Worm (Caenorhabditis elegans) whole organism, young adult: ENCODE measurements around the gene M70.5.

ENCODE experiments used
- K11D2.4 ChIP-seq: fragments of 200-800 bp; sonication (Bioruptor generic); IDR thresholded peaks from 2 replicates; pipeline ENCODE4 v1.3.6; 2022; ENCODE audit warnings: missing genetic modification reagents, missing genetic modification characterization, missing compliant biosample characterization
- K12H6.12 ChIP-seq: fragments of 200-800 bp; sonication (Bioruptor generic); optimal IDR thresholded peaks from 2 replicates; lab custom pipeline; 2018; ENCODE audit warnings: mild to moderate bottlenecking, missing genetic modification characterization, missing compliant biosample characterization
- Y67H2A.10 ChIP-seq: fragments of 200-800 bp; sonication (Bioruptor generic); conservative IDR thresholded peaks from 2 replicates; pipeline ENCODE4 v1.3.6; 2022; ENCODE audit warnings: missing genetic modification reagents, missing genetic modification characterization, missing compliant biosample characterization
- ZK185.1 ChIP-seq: sonication (generic microtip); optimal IDR thresholded peaks from 2 replicates; lab custom pipeline; 2016; ENCODE audit warnings: mild to moderate bottlenecking, missing genetic modification characterization, missing compliant biosample characterization; ENCODE audit not compliant: poor library complexity, severe bottlenecking
- akir-1 ChIP-seq: fragments of 200-800 bp; sonication (Bioruptor generic); optimal IDR thresholded peaks from 2 replicates; lab custom pipeline; 2018; ENCODE audit warnings: mild to moderate bottlenecking, missing genetic modification characterization, moderate library complexity, missing compliant biosample characterization
- ama-1 ChIP-seq, 3 experiments: fragments of 150-350 bp in 1 of 3; sonication (generic microtip) in 2 of 3; optimal IDR thresholded peaks; 2 replicates each; lab custom pipeline; 2014 to 2018; ENCODE audit warnings: missing biosample characterization in 2 of 3, missing genetic modification characterization in 2 of 3, missing genetic modification reagents in 2 of 3
- athp-1 ChIP-seq: sonication (generic microtip); optimal IDR thresholded peaks from 2 replicates; lab custom pipeline; 2017; ENCODE audit warnings: mild to moderate bottlenecking, missing genetic modification characterization, missing compliant biosample characterization
- attf-3 ChIP-seq: fragments of 200-800 bp; sonication (Bioruptor generic); conservative IDR thresholded peaks from 2 replicates; pipeline ENCODE4 v1.3.6; 2022; ENCODE audit warnings: missing genetic modification reagents, missing genetic modification characterization, missing compliant biosample characterization
- attf-5 ChIP-seq: fragments of 200-800 bp; sonication (Bioruptor generic); optimal IDR thresholded peaks from 2 replicates; lab custom pipeline; 2018; ENCODE audit warnings: mild to moderate bottlenecking, missing genetic modification characterization, missing compliant biosample characterization
- ccch-3 ChIP-seq: fragments of 200-800 bp; sonication (Bioruptor generic); optimal IDR thresholded peaks from 2 replicates; lab custom pipeline; 2018; ENCODE audit warnings: mild to moderate bottlenecking, missing genetic modification characterization, missing compliant biosample characterization
- cebp-1 ChIP-seq, 2 experiments: fragments of 200-800 bp in 1 of 2; sonication (Bioruptor generic) in 1 of 2; sonication (generic microtip) in 1 of 2; IDR thresholded peaks in 1 of 2; optimal IDR thresholded peaks in 1 of 2; 2 replicates each; pipeline versions ENCODE4 v1.3.6 to Lab custom; 2017 to 2022; ENCODE audit warnings: missing compliant biosample characterization in 2 of 2, missing genetic modification characterization in 2 of 2, mild to moderate bottlenecking in 1 of 2, missing genetic modification reagents in 1 of 2, moderate library complexity in 1 of 2
- ceh-27 ChIP-seq: fragments of 200-800 bp; sonication (Bioruptor generic); optimal IDR thresholded peaks from 2 replicates; lab custom pipeline; 2018; ENCODE audit warnings: mild to moderate bottlenecking, missing genetic modification characterization, moderate library complexity, missing compliant biosample characterization
- dox-1 ChIP-seq: fragments of 200-800 bp; sonication (Bioruptor generic); IDR thresholded peaks from 2 replicates; pipeline ENCODE4 v1.3.6; 2022; ENCODE audit warnings: missing genetic modification reagents, missing genetic modification characterization, missing compliant biosample characterization
- egl-18 ChIP-seq: fragments of 200-800 bp; sonication (Bioruptor generic); IDR thresholded peaks from 2 replicates; pipeline ENCODE4 v1.3.6; 2022; ENCODE audit warnings: missing genetic modification reagents, missing genetic modification characterization, missing compliant biosample characterization
- egl-44 ChIP-seq: fragments of 200-800 bp; sonication (Bioruptor generic); IDR thresholded peaks from 2 replicates; pipeline ENCODE4 v1.3.6; 2022; ENCODE audit warnings: missing genetic modification reagents, missing genetic modification characterization, missing compliant biosample characterization
- ets-4 ChIP-seq: fragments of 200-800 bp; sonication (Bioruptor generic); optimal IDR thresholded peaks from 2 replicates; lab custom pipeline; 2018; ENCODE audit warnings: mild to moderate bottlenecking, missing genetic modification characterization, missing compliant biosample characterization
- hlh-12 ChIP-seq: sonication (generic microtip); optimal IDR thresholded peaks from 2 replicates; lab custom pipeline; 2016; ENCODE audit warnings: missing genetic modification characterization, missing compliant biosample characterization
- hmg-1.2 ChIP-seq: fragments of 200-800 bp; sonication (Bioruptor generic); IDR thresholded peaks from 2 replicates; pipeline ENCODE4 v1.3.6; 2022; ENCODE audit warnings: missing genetic modification reagents, missing genetic modification characterization, missing compliant biosample characterization
- let-526 ChIP-seq: fragments of 200-800 bp; sonication (Bioruptor generic); IDR thresholded peaks from 2 replicates; pipeline ENCODE4 v1.3.6; 2022; ENCODE audit warnings: missing genetic modification reagents, missing genetic modification characterization, missing compliant biosample characterization
- let-607 ChIP-seq, 2 experiments: fragments of 200-800 bp in 1 of 2; sonication (Bioruptor generic) in 1 of 2; sonication (generic microtip) in 1 of 2; optimal IDR thresholded peaks; 2 replicates each; lab custom pipeline; 2016 to 2018; ENCODE audit warnings: mild to moderate bottlenecking in 2 of 2, missing compliant biosample characterization in 2 of 2, missing genetic modification characterization in 2 of 2, moderate library complexity in 2 of 2, missing genotype in 1 of 2
- lin-35 ChIP-seq, 3 experiments: fragments of 150-350 bp in 2 of 3; sonication (generic microtip) in 1 of 3; optimal IDR thresholded peaks; 2 replicates each; lab custom pipeline; 2014 to 2018; ENCODE audit warnings: missing biosample characterization in 3 of 3, missing genetic modification characterization in 3 of 3, missing genetic modification reagents in 3 of 3
- lin-40 ChIP-seq: sonication (generic microtip); optimal IDR thresholded peaks from 2 replicates; lab custom pipeline; 2016; ENCODE audit warnings: missing genetic modification characterization, mild to moderate bottlenecking, missing compliant biosample characterization, missing genotype, missing genetic modification reagents
- lin-54 ChIP-seq: fragments of 200-800 bp; sonication (Bioruptor generic); optimal IDR thresholded peaks from 2 replicates; lab custom pipeline; 2018; ENCODE audit warnings: mild to moderate bottlenecking, missing genetic modification characterization, missing compliant biosample characterization
- lir-1 ChIP-seq: fragments of 200-800 bp; sonication (Bioruptor generic); conservative IDR thresholded peaks from 2 replicates; pipeline ENCODE4 v1.3.6; 2022; ENCODE audit warnings: missing genetic modification reagents, missing genetic modification characterization, missing compliant biosample characterization
- madf-6 ChIP-seq: fragments of 200-800 bp; sonication (Bioruptor generic); IDR thresholded peaks from 2 replicates; pipeline ENCODE4 v1.3.6; 2022; ENCODE audit warnings: missing genetic modification reagents, missing genetic modification characterization, missing compliant biosample characterization
- madf-8 ChIP-seq: fragments of 200-800 bp; sonication (Bioruptor generic); conservative IDR thresholded peaks from 2 replicates; pipeline ENCODE4 v1.3.6; 2022; ENCODE audit warnings: missing genetic modification reagents, missing genetic modification characterization, missing compliant biosample characterization
- mel-28 ChIP-seq: sonication (generic microtip); optimal IDR thresholded peaks from 2 replicates; lab custom pipeline; 2016; ENCODE audit warnings: borderline replicate concordance, mild to moderate bottlenecking, missing genetic modification characterization, missing compliant biosample characterization
- mes-4 ChIP-seq: sonication (generic microtip); optimal IDR thresholded peaks from 2 replicates; lab custom pipeline; 2016; ENCODE audit warnings: missing genotype, missing genetic modification characterization, missing compliant biosample characterization
- mxl-1 ChIP-seq: sonication (generic microtip); optimal IDR thresholded peaks from 2 replicates; lab custom pipeline; 2016; ENCODE audit warnings: missing genetic modification characterization, missing compliant biosample characterization
- nfya-2 ChIP-seq: fragments of 200-800 bp; sonication (Bioruptor generic); IDR thresholded peaks from 2 replicates; pipeline ENCODE4 v1.3.6; 2022; ENCODE audit warnings: missing genetic modification reagents, missing genetic modification characterization, missing compliant biosample characterization
- nhr-27 ChIP-seq: fragments of 200-800 bp; sonication (Bioruptor generic); optimal IDR thresholded peaks from 2 replicates; lab custom pipeline; 2018; ENCODE audit warnings: mild to moderate bottlenecking, missing genetic modification characterization, moderate library complexity, missing compliant biosample characterization
- pbrm-1 ChIP-seq: fragments of 200-800 bp; sonication (Bioruptor generic); IDR thresholded peaks from 2 replicates; pipeline ENCODE4 v1.3.6; 2022; ENCODE audit warnings: missing genetic modification reagents, missing genetic modification characterization, missing compliant biosample characterization
- pha-4 ChIP-seq: fragments of 150-350 bp; sonication (generic microtip); optimal IDR thresholded peaks from 2 replicates; lab custom pipeline; 2014; ENCODE audit warnings: missing biosample characterization, missing genetic modification reagents, missing genetic modification characterization
- snpc-1.3 ChIP-seq: sonication (generic microtip); optimal IDR thresholded peaks from 2 replicates; lab custom pipeline; 2017; ENCODE audit warnings: missing genetic modification characterization, mild to moderate bottlenecking, missing compliant biosample characterization, antibody characterized with exemption, moderate library complexity, missing genotype, missing genetic modification reagents; ENCODE audit not compliant: insufficient read depth
- tbx-9 ChIP-seq: sonication (generic microtip); optimal IDR thresholded peaks from 2 replicates; lab custom pipeline; 2016; ENCODE audit warnings: borderline replicate concordance, missing genetic modification characterization, inconsistent platforms, missing compliant biosample characterization
- unc-62 ChIP-seq: fragments of 150-350 bp; optimal IDR thresholded peaks from 2 replicates; lab custom pipeline; 2014; ENCODE audit warnings: missing biosample characterization, missing genetic modification reagents, missing genetic modification characterization
- xnd-1 ChIP-seq: sonication (generic microtip); optimal IDR thresholded peaks from 2 replicates; lab custom pipeline; 2016; ENCODE audit warnings: missing genotype, missing genetic modification reagents, missing genetic modification characterization, missing compliant biosample characterization
- zim-3 ChIP-seq: sonication (generic microtip); optimal IDR thresholded peaks from 2 replicates; lab custom pipeline; 2017; ENCODE audit warnings: mild to moderate bottlenecking, missing genetic modification characterization, moderate library complexity, missing compliant biosample characterization
- ztf-3 ChIP-seq: fragments of 200-800 bp; sonication (Bioruptor generic); optimal IDR thresholded peaks from 2 replicates; lab custom pipeline; 2018; ENCODE audit warnings: mild to moderate bottlenecking, missing genetic modification characterization, missing compliant biosample characterization
- ztf-6 ChIP-seq: fragments of 200-800 bp; sonication (Bioruptor generic); IDR thresholded peaks from 2 replicates; pipeline ENCODE4 v1.3.6; 2022; ENCODE audit warnings: missing genetic modification reagents, missing genetic modification characterization, missing compliant biosample characterization

M70.5 gene

DNA sequence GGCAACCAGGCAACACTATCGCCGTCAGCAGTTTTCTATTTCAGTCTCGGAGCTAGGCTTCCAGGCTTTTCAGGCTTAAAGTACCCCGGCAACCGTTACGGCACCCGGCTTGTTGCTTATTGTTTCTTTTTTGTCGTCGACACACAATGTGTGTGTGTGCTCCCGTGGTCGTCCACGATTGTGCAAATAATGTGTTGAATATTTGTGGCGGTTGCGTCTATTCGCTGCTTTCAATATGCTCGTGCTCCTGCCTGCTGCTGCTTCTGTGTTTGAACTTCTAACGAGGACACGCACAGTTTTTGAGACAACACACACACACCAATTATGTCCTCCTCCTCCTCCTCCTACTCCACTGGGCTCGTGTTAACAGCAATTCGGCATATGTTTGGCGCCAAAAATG lies 54.1 kb downstream of the M70.5 start:
- TF ChIP-seq cebp-1 (GFP tag; IDR thresholded peaks at IDR 0.05; lab: Robert Waterston, UW) (0 out of 2 replicates have a peak, but pooled peaks have one; percentile 24), cebp-1 (tag; optimal IDR thresholded peaks at IDR 0.05; lab: Kevin White, UChicago) (no peak), ztf-3 (no peak)

DNA sequence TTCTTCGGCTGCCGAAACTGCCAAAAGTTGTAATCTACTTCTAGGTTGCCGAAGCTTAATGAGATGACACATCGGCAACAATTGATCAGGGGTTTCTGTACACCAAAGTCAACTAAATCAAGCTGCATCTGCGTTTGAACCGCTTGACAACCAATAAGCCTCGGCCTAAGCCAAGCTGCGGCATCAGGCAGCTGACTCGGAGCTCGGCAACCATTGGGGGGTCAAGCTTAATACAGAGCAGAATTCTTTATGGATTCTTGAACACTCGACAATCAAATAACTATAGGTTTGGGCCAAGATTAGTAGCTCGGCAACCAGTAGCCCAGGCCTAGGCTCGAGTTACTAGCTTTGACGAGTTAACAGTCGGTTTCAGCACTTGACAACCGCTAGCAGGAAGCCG lies 54.5 kb downstream of the M70.5 start:
- TF ChIP-seq Y67H2A.10 (GFP tag; lab: Robert Waterston, UW) (no peak), zim-3 (tag; lab: Kevin White, UChicago) (no peak)

DNA sequence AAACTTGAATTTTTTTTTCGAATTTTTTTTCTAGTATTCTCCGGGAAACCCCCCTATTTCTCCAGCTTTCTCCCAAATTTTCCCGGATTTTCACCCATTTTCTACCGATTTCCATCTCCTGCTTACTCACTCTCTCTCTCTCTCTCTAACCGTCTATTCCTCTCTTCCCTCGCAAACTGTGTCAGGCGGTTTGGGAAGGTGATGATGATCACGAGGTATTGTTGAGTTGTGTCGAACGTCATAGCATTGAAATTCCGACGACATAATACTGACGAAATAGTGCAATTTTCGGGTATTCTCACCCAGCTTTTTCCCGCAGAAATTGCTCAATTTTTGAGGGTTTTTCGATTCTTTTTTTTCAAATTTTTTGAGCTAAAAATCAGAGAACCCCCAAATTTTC lies 55.3 kb downstream of the M70.5 start:
- TF ChIP-seq pha-4 (tag; lab: Kevin White, UChicago) (no peak), cebp-1 (GFP tag; IDR thresholded peaks at IDR 0.05; lab: Robert Waterston, UW) (peak; percentile 75), cebp-1 (tag; optimal IDR thresholded peaks at IDR 0.05; lab: Kevin White, UChicago) (peak; percentile 80), attf-5 (peak; percentile 44), ama-1 (optimal IDR thresholded peaks at IDR 0.05; lab: Kevin White, UChicago) (peak; percentile 39), ama-1 (GFP tag; optimal IDR thresholded peaks at IDR 0.05; lab: Kevin White, UChicago) (no peak), lir-1 (0 out of 2 replicates have a peak, but pooled peaks have one; percentile 11), K11D2.4 (peak; percentile 76; the same call in 1 of the 2 replicates), egl-18 (no peak), hmg-1.2 (GFP tag; lab: Robert Waterston, UW) (peak; percentile 43; the same call in 1 of the 2 replicates), K12H6.12 (tag; lab: Kevin White, UChicago) (peak; percentile 25)

DNA sequence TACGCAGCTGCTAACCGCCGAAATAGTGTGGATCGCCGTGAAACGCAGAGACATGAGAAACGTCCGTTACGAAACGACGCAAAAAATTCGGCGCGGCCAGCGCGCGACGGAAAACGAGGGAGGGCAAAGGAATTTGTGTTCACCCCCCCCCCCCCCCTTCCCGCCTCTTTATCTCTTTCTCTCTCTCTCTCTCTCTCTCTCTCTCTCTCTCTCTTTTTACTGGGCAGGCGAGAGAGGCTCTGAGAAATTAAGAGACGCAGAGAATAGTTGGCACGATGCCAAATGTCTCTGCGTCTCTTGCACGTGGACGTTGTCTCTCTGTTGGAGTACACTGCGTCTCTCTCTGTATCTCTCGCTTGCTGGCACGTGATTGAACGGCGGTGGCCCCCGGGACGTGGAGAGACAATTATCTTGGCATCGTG lies 56.1 kb downstream of the M70.5 start:
- TF ChIP-seq lin-40 (tag; lab: Kevin White, UChicago) (peak; percentile 98), madf-8 (GFP tag; lab: Robert Waterston, UW) (no peak), pha-4 (tag; lab: Kevin White, UChicago) (peak; percentile 50), ztf-3 (peak; percentile 93), cebp-1 (GFP tag; IDR thresholded peaks at IDR 0.05; lab: Robert Waterston, UW) (0 out of 2 replicates have a peak, but pooled peaks have one; percentile 50), cebp-1 (tag; optimal IDR thresholded peaks at IDR 0.05; lab: Kevin White, UChicago) (peak; percentile 96), lin-54 (GFP tag; lab: Kevin White, UChicago) (peak; percentile 84), lin-35 (GFP tag; optimal IDR thresholded peaks at IDR 0.05; lab: Kevin White, UChicago) (peak in 1 of 3 experiments; percentile 82), tbx-9 (tag; lab: Kevin White, UChicago) (no peak), ccch-3 (GFP tag; lab: Kevin White, UChicago) (no peak), unc-62 (GFP tag; lab: Kevin White, UChicago) (no peak), xnd-1 (no peak), mes-4 (no peak), madf-6 (GFP tag; lab: Robert Waterston, UW) (peak; percentile 29; the same call in 1 of the 2 replicates), ets-4 (peak; percentile 78), akir-1 (GFP tag; lab: Kevin White, UChicago) (peak; percentile 52), egl-44 (GFP tag; lab: Robert Waterston, UW) (peak; percentile 80; the same call in 1 of the 2 replicates), mel-28 (tag; lab: Kevin White, UChicago) (peak; percentile 71), mxl-1 (tag; lab: Kevin White, UChicago) (peak; percentile 2), nfya-2 (no peak), athp-1 (tag; lab: Kevin White, UChicago) (peak; percentile 84), snpc-1.3 (tag; lab: Kevin White, UChicago) (no peak), attf-3 (GFP tag; lab: Robert Waterston, UW) (peak; percentile 40; the same call in 1 of the 2 replicates), ZK185.1 (tag; lab: Kevin White, UChicago) (peak; percentile 77), ztf-6 (GFP tag; lab: Robert Waterston, UW) (0 out of 2 replicates have a peak, but pooled peaks have one; percentile 57), hmg-1.2 (GFP tag; lab: Robert Waterston, UW) (peak; percentile 97), let-607 (tag; optimal IDR thresholded peaks at IDR 0.05; lab: Kevin White, UChicago) (peak; percentile 88 to 90), ceh-27 (peak; percentile 86), dox-1 (GFP tag; lab: Robert Waterston, UW) (peak; percentile 96), hlh-12 (tag; lab: Kevin White, UChicago) (no peak), K12H6.12 (tag; lab: Kevin White, UChicago) (peak; percentile 98), nhr-27 (tag; lab: Kevin White, UChicago) (peak; percentile 3), pbrm-1 (peak; percentile 92), let-526 (GFP tag; lab: Robert Waterston, UW) (peak; percentile 93)
